Worm (Caenorhabditis elegans): ENCODE measurements around the gene sec-24.2.

The sec-24.2 gene

DNA sequence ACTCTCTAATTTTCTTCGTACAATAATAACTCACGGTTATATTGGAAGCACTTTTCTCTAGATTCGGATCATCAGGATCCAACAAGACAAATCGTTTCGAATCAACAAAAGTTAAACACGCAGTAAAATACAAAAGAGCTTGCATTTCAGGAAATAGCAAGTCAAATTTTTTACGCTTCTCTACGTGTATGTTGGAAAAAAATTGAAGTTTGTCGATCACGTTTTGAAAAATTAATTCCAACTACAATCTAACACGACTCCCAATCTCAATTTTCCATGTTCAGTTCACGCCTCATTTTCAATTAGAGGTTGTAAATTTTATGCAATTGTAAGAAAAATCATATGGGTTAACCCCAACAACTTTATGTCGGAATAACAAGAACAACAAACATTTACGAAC lies 29.4 kb upstream of the sec-24.2 start, which contains the start of gene spe-45:
TSS of gene spe-45 (minus strand) at position 145 of the 400 bp plus-strand sequence.
- TF ChIP-seq tlf-1 (GFP tag; optimal IDR thresholded peaks at IDR 0.05) (no peak), Y67H2A.10 (GFP tag; conservative IDR thresholded peaks at IDR 0.05) (no peak), ztf-25 (GFP tag; IDR thresholded peaks at IDR 0.05) (no peak), ccch-3 (GFP tag; optimal IDR thresholded peaks at IDR 0.05) (no peak), lsl-1 (GFP tag; optimal IDR thresholded peaks at IDR 0.05) (peak; percentile 28), F39B2.1 (GFP tag; IDR thresholded peaks at IDR 0.05) (0 out of 2 replicates have a peak, but pooled peaks have one; percentile 2), athp-1 (tag; optimal IDR thresholded peaks at IDR 0.05) (peak; percentile 64), egl-18 (GFP tag; IDR thresholded peaks at IDR 0.05) (no peak), akir-1 (GFP tag; optimal IDR thresholded peaks at IDR 0.05) (no peak), Y53G8AR.9 (GFP tag; conservative IDR thresholded peaks at IDR 0.05) (peak; percentile 79), hlh-26 (GFP tag; conservative IDR thresholded peaks at IDR 0.05) (no peak), F52B5.7 (tag; optimal IDR thresholded peaks at IDR 0.05) (peak; percentile 21), hrde-1 (tag; optimal IDR thresholded peaks at IDR 0.05; ENCODE audit: borderline replicate concordance) (peak; percentile 28), lag-1 (GFP tag; IDR thresholded peaks at IDR 0.05) (no peak), ceh-58 (GFP tag; IDR thresholded peaks at IDR 0.05) (peak; percentile 24; the same call in 1 of the 2 replicates), hsf-1 (GFP tag; IDR thresholded peaks at IDR 0.05) (peak; percentile 58; the same call in 1 of the 2 replicates), ceh-100 (GFP tag; IDR thresholded peaks at IDR 0.05) (peak; percentile 45; the same call in 1 of the 2 replicates), F10E7.11 (tag; optimal IDR thresholded peaks at IDR 0.05) (no peak), K11D2.4 (GFP tag; IDR thresholded peaks at IDR 0.05) (no peak), lin-35 (GFP tag; optimal IDR thresholded peaks at IDR 0.05) (peak in 1 of 3 experiments; percentile 38), Y95B8A.8 (GFP tag; IDR thresholded peaks at IDR 0.05) (0 out of 2 replicates have a peak, but pooled peaks have one; percentile 37), nhr-120 (GFP tag; IDR thresholded peaks at IDR 0.05) (no peak), madf-6 (GFP tag; IDR thresholded peaks at IDR 0.05) (peak; percentile 73), lin-54 (GFP tag; optimal IDR thresholded peaks at IDR 0.05) (peak; percentile 73), ama-1 (optimal IDR thresholded peaks at IDR 0.05) (no peak), ama-1 (GFP tag; optimal IDR thresholded peaks at IDR 0.05) (peak in 1 of 2 experiments; percentile 74), snpc-3.4 (tag; optimal IDR thresholded peaks at IDR 0.05) (peak; percentile 43), cebp-2 (GFP tag; IDR thresholded peaks at IDR 0.05) (peak; percentile 81; the same call in 1 of the 2 replicates), rcor-1 (GFP tag; IDR thresholded peaks at IDR 0.05) (peak; percentile 32; the same call in 1 of the 2 replicates), madf-3 (GFP tag; IDR thresholded peaks at IDR 0.05) (peak; percentile 41; the same call in 1 of the 2 replicates), ztf-28 (GFP tag; IDR thresholded peaks at IDR 0.05) (no peak), F33H1.4 (GFP tag; IDR thresholded peaks at IDR 0.05) (peak; percentile 43), lsy-27 (tag; optimal IDR thresholded peaks at IDR 0.05; ENCODE audit: borderline replicate concordance, insufficient read depth) (no peak), mel-28 (tag; optimal IDR thresholded peaks at IDR 0.05; ENCODE audit: borderline replicate concordance) (no peak), lir-1 (GFP tag; conservative IDR thresholded peaks at IDR 0.05) (no peak), pbrm-1 (GFP tag; IDR thresholded peaks at IDR 0.05) (peak; percentile 46; the same call in 1 of the 2 replicates), tbp1 (GFP tag; optimal IDR thresholded peaks at IDR 0.05) (peak; percentile 47), ekl-4 (GFP tag; IDR thresholded peaks at IDR 0.05) (peak; percentile 78), lin-26 (GFP tag; IDR thresholded peaks at IDR 0.05) (peak; percentile 78), him-1 (tag; optimal IDR thresholded peaks at IDR 0.05) (peak; percentile 32), let-526 (GFP tag; IDR thresholded peaks at IDR 0.05) (no peak), B0336.3 (GFP tag; IDR thresholded peaks at IDR 0.05) (peak; percentile 83), F37B4.10 (GFP tag; IDR thresholded peaks at IDR 0.05) (no peak), snpc-4 (GFP tag; optimal IDR thresholded peaks at IDR 0.05) (no peak), snpc-4 (tag; optimal IDR thresholded peaks at IDR 0.05) (peak in 2 of 4 experiments; percentile 15 to 47), F49E8.2 (tag; optimal IDR thresholded peaks at IDR 0.05; ENCODE audit: insufficient read depth) (peak; percentile 71), unc-130 (GFP tag; optimal IDR thresholded peaks at IDR 0.05) (peak; percentile 16), attf-6 (GFP tag; IDR thresholded peaks at IDR 0.05) (peak; percentile 74; the same call in 1 of the 2 replicates)
